Worm (Caenorhabditis elegans) whole organism, L1 larva: ENCODE measurements around the gene srd-11.

Experiments used
- alr-1 ChIP-seq: fragments of 200-800 bp; sonication (Bioruptor generic); optimal IDR thresholded peaks from 2 replicates; lab custom pipeline; 2018; ENCODE audit warnings: borderline replicate concordance, mild to moderate bottlenecking, missing genetic modification characterization, missing compliant biosample characterization
- ceh-82 ChIP-seq, 3 experiments: fragments of 150-350 bp in 1 of 3; sonication (generic microtip) in 2 of 3; optimal IDR thresholded peaks; 2 replicates each; lab custom pipeline; 2014 to 2017; ENCODE audit warnings: missing biosample characterization in 3 of 3, missing genetic modification characterization in 3 of 3
- dpl-1 ChIP-seq, 3 experiments: fragments of 150-350 bp in 2 of 3; sonication (generic microtip) in 1 of 3; optimal IDR thresholded peaks; 2 replicates each; lab custom pipeline; 2014 to 2017; ENCODE audit warnings: missing biosample characterization in 3 of 3, missing genetic modification characterization in 3 of 3, missing genetic modification reagents in 3 of 3
- dsc-1 ChIP-seq: sonication (generic microtip); optimal IDR thresholded peaks from 2 replicates; lab custom pipeline; 2016; ENCODE audit warnings: mild to moderate bottlenecking, missing genetic modification characterization, missing compliant biosample characterization
- egl-27 ChIP-seq, 2 experiments: fragments of 150-350 bp in 1 of 2; sonication (generic microtip); optimal IDR thresholded peaks; 3 replicates each; lab custom pipeline; 2017 to 2018; ENCODE audit warnings: missing biosample characterization in 2 of 2, missing genetic modification characterization in 2 of 2, missing genetic modification reagents in 2 of 2
- fkh-10 ChIP-seq: sonication (generic microtip); optimal IDR thresholded peaks from 2 replicates; lab custom pipeline; 2017; ENCODE audit warnings: missing biosample characterization, missing genetic modification reagents, missing genetic modification characterization
- nhr-237 ChIP-seq: fragments of 150-350 bp; optimal IDR thresholded peaks from 2 replicates; lab custom pipeline; 2014; ENCODE audit warnings: missing biosample characterization, missing genetic modification characterization
- unc-86 ChIP-seq: sonication (generic microtip); optimal IDR thresholded peaks from 2 replicates; lab custom pipeline; 2016; ENCODE audit warnings: missing genetic modification characterization, missing compliant biosample characterization
- ztf-11 ChIP-seq, 2 experiments: sonication (generic microtip); optimal IDR thresholded peaks; 2 replicates each; lab custom pipeline; 2016 to 2017; ENCODE audit warnings: missing genetic modification characterization in 2 of 2, missing biosample characterization in 1 of 2, missing compliant biosample characterization in 1 of 2

ce11 chrV:13658577-13658976 lies 38.9 kb upstream of the srd-11 start:
- TF ChIP-seq fkh-10 (GFP tag; lab: Kevin White, UChicago) (no peak), unc-86 (tag; lab: Kevin White, UChicago) (peak; percentile 38), nhr-237 (tag; lab: Kevin White, UChicago) (no peak), alr-1 (no peak), dsc-1 (tag; lab: Kevin White, UChicago) (peak; percentile 53), ztf-11 (tag; optimal IDR thresholded peaks at IDR 0.05; lab: Kevin White, UChicago) (peak in 1 of 2 experiments; percentile 68), ceh-82 (tag; optimal IDR thresholded peaks at IDR 0.05; lab: Kevin White, UChicago) (peak in 1 of 3 experiments; percentile 8), dpl-1 (GFP tag; optimal IDR thresholded peaks at IDR 0.05; lab: Kevin White, UChicago) (peak; percentile 59 to 83 (median 74)), egl-27 (tag; optimal IDR thresholded peaks at IDR 0.05; lab: Kevin White, UChicago) (no peak)
